Fruit fly (Drosophila melanogaster) whole organism, embryonic: ENCODE data around the gene CG5793.

ENCODE experiments used
- Abd-B ChIP-seq: fragments of 200-800 bp; sonication (Bioruptor generic); optimal IDR thresholded peaks from 2 replicates; lab custom pipeline; 2018; ENCODE audit warnings: missing biosample characterization, mild to moderate bottlenecking, missing genetic modification characterization, moderate library complexity
- B-H1 ChIP-seq: fragments of 200-800 bp; sonication (Bioruptor generic); IDR thresholded peaks from 3 replicates; pipeline ENCODE4 v1.3.6; 2022; ENCODE audit warnings: missing biosample characterization, missing genetic modification characterization
- B-H2 ChIP-seq: fragments of 200-800 bp; sonication (Bioruptor generic); optimal IDR thresholded peaks from 2 replicates; lab custom pipeline; 2018; ENCODE audit warnings: missing biosample characterization, mild to moderate bottlenecking, missing genetic modification characterization
- CG10274 ChIP-seq: fragments of 200-800 bp; sonication (Bioruptor generic); optimal IDR thresholded peaks from 3 replicates; lab custom pipeline; 2017; ENCODE audit warnings: missing biosample characterization, mild to moderate bottlenecking, missing genetic modification characterization
- CG10366 ChIP-seq: fragments of 200-800 bp; sonication (Bioruptor generic); IDR thresholded peaks from 2 replicates; pipeline ENCODE4 v1.3.6; 2022; ENCODE audit warnings: missing biosample characterization, missing genetic modification characterization
- CG11085 ChIP-seq: fragments of 200-800 bp; sonication (Bioruptor generic); IDR thresholded peaks from 2 replicates; pipeline ENCODE4 v1.3.6; 2022; ENCODE audit warnings: missing biosample characterization, missing genetic modification characterization
- CG11695 ChIP-seq: fragments of 200-800 bp; sonication (Bioruptor generic); IDR thresholded peaks from 3 replicates; pipeline ENCODE4 v1.3.6; 2022; ENCODE audit warnings: missing biosample characterization, missing genetic modification characterization
- CG12391 ChIP-seq: fragments of 200-800 bp; sonication (Bioruptor generic); optimal IDR thresholded peaks from 3 replicates; lab custom pipeline; 2018; ENCODE audit warnings: missing biosample characterization, mild to moderate bottlenecking, missing genetic modification characterization, moderate library complexity
- CG12659 ChIP-seq: fragments of 200-800 bp; sonication (Bioruptor generic); optimal IDR thresholded peaks from 3 replicates; lab custom pipeline; 2017; ENCODE audit warnings: mild to moderate bottlenecking, missing biosample characterization, missing genetic modification reagents, missing genetic modification characterization
- CG12769 ChIP-seq: fragments of 200-800 bp; sonication (Bioruptor generic); optimal IDR thresholded peaks from 2 replicates; lab custom pipeline; 2019; ENCODE audit warnings: missing biosample characterization, mild to moderate bottlenecking, missing genetic modification characterization, moderate library complexity
- CG14014 ChIP-seq: fragments of 200-800 bp; sonication (Bioruptor generic); IDR thresholded peaks from 2 replicates; pipeline ENCODE4 v1.3.6; 2022; ENCODE audit warnings: missing biosample characterization, missing genetic modification characterization
- CG15479 ChIP-seq: fragments of 200-800 bp; sonication (Bioruptor generic); optimal IDR thresholded peaks from 3 replicates; lab custom pipeline; 2019; ENCODE audit warnings: missing biosample characterization, mild to moderate bottlenecking, missing genetic modification characterization, moderate library complexity
- CG15601 ChIP-seq: fragments of 200-800 bp; sonication (Bioruptor generic); optimal IDR thresholded peaks from 3 replicates; lab custom pipeline; 2019; ENCODE audit warnings: missing biosample characterization, mild to moderate bottlenecking, missing genetic modification characterization, moderate library complexity
- CG18619 ChIP-seq: fragments of 200-800 bp; sonication (Bioruptor generic); optimal IDR thresholded peaks from 3 replicates; lab custom pipeline; 2017; ENCODE audit warnings: missing biosample characterization, mild to moderate bottlenecking, missing genetic modification characterization
- CG2889 ChIP-seq: fragments of 200-800 bp; sonication (Bioruptor generic); IDR thresholded peaks from 3 replicates; pipeline ENCODE4 v1.3.6; 2022; ENCODE audit warnings: missing biosample characterization, missing genetic modification characterization
- CG31365 ChIP-seq: fragments of 200-800 bp; sonication (Bioruptor generic); optimal IDR thresholded peaks from 2 replicates; lab custom pipeline; 2018; ENCODE audit warnings: missing biosample characterization, mild to moderate bottlenecking, missing genetic modification characterization
- CG33213 ChIP-seq: fragments of 200-800 bp; sonication (Bioruptor generic); optimal IDR thresholded peaks from 3 replicates; lab custom pipeline; 2016; ENCODE audit warnings: missing biosample characterization, missing genetic modification characterization
- CG6791 ChIP-seq: fragments of 200-800 bp; sonication (Bioruptor generic); IDR thresholded peaks from 3 replicates; pipeline ENCODE4 v1.3.6; 2022; ENCODE audit warnings: missing biosample characterization, missing genetic modification characterization; ENCODE audit not compliant: partially characterized antibody
- CG7556 ChIP-seq: fragments of 200-800 bp; sonication (Bioruptor generic); optimal IDR thresholded peaks from 2 replicates; lab custom pipeline; 2017; ENCODE audit warnings: missing biosample characterization, mild to moderate bottlenecking, missing genetic modification characterization
- CG7928 ChIP-seq: fragments of 200-800 bp; sonication (Bioruptor generic); optimal IDR thresholded peaks from 2 replicates; lab custom pipeline; 2017; ENCODE audit warnings: missing biosample characterization, mild to moderate bottlenecking, missing genetic modification characterization
- CG8359 ChIP-seq: fragments of 200-800 bp; sonication (Bioruptor generic); optimal IDR thresholded peaks from 2 replicates; lab custom pipeline; 2017; ENCODE audit warnings: missing biosample characterization, mild to moderate bottlenecking, missing genetic modification characterization, borderline replicate concordance
- CG8765 ChIP-seq: fragments of 200-800 bp; sonication (Bioruptor generic); IDR thresholded peaks from 2 replicates; pipeline ENCODE4 v1.3.6; 2022; ENCODE audit warnings: missing biosample characterization, missing genetic modification characterization
- Doc3 ChIP-seq: fragments of 200-800 bp; sonication (Bioruptor generic); IDR thresholded peaks from 3 replicates; pipeline ENCODE4 v1.3.6; 2022; ENCODE audit warnings: missing biosample characterization, missing genetic modification characterization; ENCODE audit not compliant: partially characterized antibody
- E2f2 ChIP-seq: fragments of 200-800 bp; sonication (Bioruptor generic); IDR thresholded peaks from 2 replicates; pipeline ENCODE4 v1.3.6; 2022; ENCODE audit warnings: missing biosample characterization, missing genetic modification characterization
- Elba2 ChIP-seq: fragments of 200-800 bp; sonication (Bioruptor generic); optimal IDR thresholded peaks from 3 replicates; lab custom pipeline; 2016; ENCODE audit warnings: missing biosample characterization, missing genetic modification characterization
- GATAe ChIP-seq: fragments of 200-800 bp; sonication (Bioruptor generic); conservative IDR thresholded peaks from 2 replicates; pipeline ENCODE4 v1.3.6; 2022; ENCODE audit warnings: missing biosample characterization, missing genetic modification characterization
- Neu2 ChIP-seq: fragments of 200-800 bp; sonication (Bioruptor generic); optimal IDR thresholded peaks from 3 replicates; lab custom pipeline; 2016; ENCODE audit warnings: missing biosample characterization, missing genetic modification characterization, borderline replicate concordance
- Optix ChIP-seq: fragments of 200-800 bp; sonication (Bioruptor generic); IDR thresholded peaks from 3 replicates; pipeline ENCODE4 v1.3.6; 2022; ENCODE audit warnings: missing biosample characterization, missing genetic modification characterization
- Pdp1 ChIP-seq, 2 experiments: fragments of 200-800 bp; sonication (Bioruptor generic); optimal IDR thresholded peaks; 3 replicates each; lab custom pipeline; 2016; ENCODE audit warnings: missing biosample characterization in 2 of 2, missing genetic modification characterization in 2 of 2, mild to moderate bottlenecking in 1 of 2, moderate library complexity in 1 of 2
- Poxn ChIP-seq: fragments of 200-800 bp; sonication (Bioruptor generic); IDR thresholded peaks from 2 replicates; pipeline ENCODE4 v1.3.6; 2022; ENCODE audit warnings: missing biosample characterization, missing genetic modification characterization
- aop ChIP-seq: fragments of 200-800 bp; sonication (Bioruptor generic); IDR thresholded peaks from 2 replicates; pipeline ENCODE4 v1.3.6; 2022; ENCODE audit warnings: missing biosample characterization, missing genetic modification characterization
- br ChIP-seq: fragments of >200 bp; optimal IDR thresholded peaks from 2 replicates; lab custom pipeline; 2017
- ewg ChIP-seq: fragments of 200-800 bp; sonication (Bioruptor generic); optimal IDR thresholded peaks from 3 replicates; lab custom pipeline; 2017; ENCODE audit warnings: mild to moderate bottlenecking, missing biosample characterization, missing genetic modification reagents, missing genetic modification characterization
- insv ChIP-seq, 2 experiments: fragments of 200-800 bp; sonication (Bioruptor generic); optimal IDR thresholded peaks; 3 replicates each; lab custom pipeline; 2016 to 2018; ENCODE audit warnings: missing biosample characterization in 2 of 2, missing genetic modification characterization in 2 of 2
- jumu ChIP-seq: fragments of 200-800 bp; sonication (Bioruptor generic); optimal IDR thresholded peaks from 3 replicates; lab custom pipeline; 2016; ENCODE audit warnings: missing biosample characterization, missing genetic modification characterization
- kay ChIP-seq: fragments of 200-800 bp; sonication (Bioruptor generic); optimal IDR thresholded peaks from 2 replicates; lab custom pipeline; 2016; ENCODE audit warnings: missing biosample characterization, missing genetic modification characterization
- kni ChIP-seq: fragments of 200-800 bp; sonication (Bioruptor generic); optimal IDR thresholded peaks from 3 replicates; lab custom pipeline; 2017; ENCODE audit warnings: mild to moderate bottlenecking, missing biosample characterization, missing genetic modification reagents, missing genetic modification characterization
- nau ChIP-seq: fragments of 200-800 bp; sonication (Bioruptor generic); optimal IDR thresholded peaks from 3 replicates; lab custom pipeline; 2017; ENCODE audit warnings: missing biosample characterization, mild to moderate bottlenecking, missing genetic modification characterization, missing genetic modification reagents
- nmo ChIP-seq: fragments of 200-800 bp; sonication (Bioruptor generic); optimal IDR thresholded peaks from 2 replicates; lab custom pipeline; 2018; ENCODE audit warnings: missing biosample characterization, mild to moderate bottlenecking, missing genetic modification characterization, moderate library complexity
- odd ChIP-seq: fragments of 200-800 bp; sonication (Bioruptor generic); optimal IDR thresholded peaks from 2 replicates; lab custom pipeline; 2017; ENCODE audit warnings: missing biosample characterization, mild to moderate bottlenecking, missing genetic modification characterization
- phol ChIP-seq: fragments of 200-800 bp; sonication (Bioruptor generic); optimal IDR thresholded peaks from 3 replicates; lab custom pipeline; 2018; ENCODE audit warnings: missing biosample characterization, mild to moderate bottlenecking, missing genetic modification characterization, moderate library complexity
- prd ChIP-seq, 3 experiments: fragments of >200 bp in 2 of 3; fragments of 200-800 bp in 1 of 3; sonication (Bioruptor generic) in 1 of 3; optimal IDR thresholded peaks in 2 of 3; IDR thresholded peaks in 1 of 3; 2 replicates in 2 of 3; 3 replicates in 1 of 3; pipeline versions ENCODE4 v1.3.6 to Lab custom; 2017 to 2022; ENCODE audit warnings: missing biosample characterization in 1 of 3, missing genetic modification characterization in 1 of 3
- salm ChIP-seq: fragments of 200-800 bp; sonication (Bioruptor generic); optimal IDR thresholded peaks from 2 replicates; lab custom pipeline; 2018; ENCODE audit warnings: missing biosample characterization, mild to moderate bottlenecking, missing genetic modification characterization
- sim ChIP-seq: fragments of 200-800 bp; sonication (Bioruptor generic); IDR thresholded peaks from 2 replicates; pipeline ENCODE4 v1.3.6; 2022; ENCODE audit warnings: missing biosample characterization, missing genetic modification characterization
- sug ChIP-seq: fragments of 200-800 bp; optimal IDR thresholded peaks from 2 replicates; lab custom pipeline; 2019; ENCODE audit warnings: missing biosample characterization, mild to moderate bottlenecking, missing genetic modification characterization, moderate library complexity
- yki ChIP-seq: fragments of >200 bp; optimal IDR thresholded peaks from 3 replicates; lab custom pipeline; 2018
- zen ChIP-seq: fragments of 200-800 bp; sonication (Bioruptor generic); optimal IDR thresholded peaks from 3 replicates; lab custom pipeline; 2018; ENCODE audit warnings: missing biosample characterization, mild to moderate bottlenecking, missing genetic modification characterization, moderate library complexity

Gene CG5793

DNA sequence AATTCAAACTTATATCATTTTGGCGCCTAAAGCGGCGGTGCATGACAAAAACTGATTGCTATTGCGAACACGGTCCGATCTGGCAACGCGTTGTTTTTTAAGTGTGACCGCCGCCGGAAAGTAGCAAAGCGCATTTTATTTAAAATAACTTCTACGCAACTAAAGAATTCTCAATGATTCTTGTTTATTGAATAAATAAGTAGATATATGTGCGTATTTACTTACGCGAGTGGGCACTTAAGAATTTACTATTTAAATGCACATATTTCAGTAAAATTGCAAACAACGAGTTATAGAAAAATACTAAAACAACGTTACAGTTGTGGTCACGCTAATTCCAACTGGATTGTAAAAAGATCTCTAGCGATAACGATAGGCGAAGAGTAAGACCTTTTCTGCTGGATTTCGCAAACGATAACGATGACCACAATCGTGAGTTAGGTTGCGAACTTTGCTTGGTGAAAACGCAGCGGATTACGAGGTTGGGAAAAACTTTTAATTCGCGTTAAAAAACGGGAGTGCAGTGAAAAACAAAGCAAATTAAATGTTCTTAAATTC, 28.6 kb downstream of the CG5793 start (continued):
- TF ChIP-seq CG18619 (GFP tag; lab: Kevin White, UChicago): no peak
- TF ChIP-seq zen (tag; lab: Kevin White, UChicago): no peak
- no peak for TF ChIP-seq CG8765
- peak; percentile 62 for TF ChIP-seq nmo (GFP tag; lab: Kevin White, UChicago)
- TF ChIP-seq CG12769 (tag; lab: Kevin White, UChicago): no peak
- TF ChIP-seq GATAe (GFP tag; lab: Robert Waterston, UW): no peak
- TF ChIP-seq odd (GFP tag; lab: Kevin White, UChicago): no peak
- no peak for TF ChIP-seq kay (GFP tag; lab: Kevin White, UChicago)

DNA sequence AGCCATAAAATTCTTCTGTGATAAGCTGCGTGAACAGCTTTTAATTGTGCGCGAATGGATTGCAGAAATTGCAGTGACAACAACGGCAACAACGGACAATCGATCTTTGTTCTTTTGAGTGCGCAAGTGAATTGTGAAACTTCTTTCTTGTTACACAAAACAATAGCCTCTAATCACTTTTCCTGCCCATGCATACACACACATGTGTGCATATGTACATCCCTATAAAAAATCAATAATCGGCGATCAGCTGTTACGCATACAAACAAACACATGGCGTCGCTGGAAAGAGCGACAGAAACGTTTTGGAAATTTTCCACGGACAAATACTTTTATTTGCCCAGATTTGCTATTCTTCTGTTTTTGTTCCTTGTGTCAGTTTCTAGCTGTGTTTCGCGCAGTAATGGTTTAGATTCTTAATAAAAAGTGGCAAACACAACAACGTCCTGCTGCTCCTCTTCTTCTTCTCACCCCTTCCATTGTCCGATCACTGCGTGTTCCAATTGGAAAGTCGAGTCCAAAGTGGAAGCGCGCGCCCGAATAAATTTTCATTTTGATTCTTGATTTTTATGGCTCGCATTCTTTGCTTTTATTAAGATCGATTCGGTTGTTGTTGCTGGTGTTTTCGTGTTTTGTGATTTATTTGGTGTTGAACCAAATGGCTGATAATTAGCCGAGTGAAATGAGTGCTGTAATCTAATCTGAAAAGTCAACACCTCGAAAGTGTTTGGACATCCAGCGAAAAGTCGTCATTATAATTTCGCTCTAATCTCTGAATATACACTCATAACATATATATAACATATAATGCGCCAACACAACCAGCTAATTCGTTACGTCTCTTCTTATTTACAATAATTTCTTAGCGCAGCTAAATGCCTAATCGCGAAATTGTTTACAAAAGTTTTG, 29.5 kb downstream of the CG5793 start:
- TF ChIP-seq Pdp1 (GFP tag; optimal IDR thresholded peaks at IDR 0.05; lab: Kevin White, UChicago): peak in 1 of 2 experiments; percentile 45
- no peak for TF ChIP-seq CG14014 (GFP tag; lab: Robert Waterston, UW)
- TF ChIP-seq CG12391: no peak
- TF ChIP-seq kni (GFP tag; lab: Kevin White, UChicago): peak; percentile 60
- TF ChIP-seq nau (GFP tag; lab: Kevin White, UChicago): peak; percentile 2
- no peak for TF ChIP-seq prd (optimal IDR thresholded peaks at IDR 0.05; lab: Kevin White, UChicago)
- no peak for TF ChIP-seq prd (GFP tag; IDR thresholded peaks at IDR 0.05; lab: Robert Waterston, UW)
- TF ChIP-seq CG11085 (GFP tag; lab: Robert Waterston, UW): no peak
- no peak for TF ChIP-seq Abd-B (GFP tag; lab: Kevin White, UChicago)
- TF ChIP-seq CG15601 (tag; lab: Kevin White, UChicago): no peak
- peak; percentile 49 for TF ChIP-seq phol (tag; lab: Kevin White, UChicago)
- TF ChIP-seq Poxn: no peak
- no peak for TF ChIP-seq CG11695 (GFP tag; lab: Robert Waterston, UW)
- TF ChIP-seq ewg: no peak
- TF ChIP-seq Doc3 (GFP tag; lab: Robert Waterston, UW): no peak
- TF ChIP-seq CG8359: no peak
- no peak for TF ChIP-seq CG33213
- TF ChIP-seq CG2889 (GFP tag; lab: Robert Waterston, UW): no peak
- no peak for TF ChIP-seq CG31365 (tag; lab: Kevin White, UChicago)
- TF ChIP-seq CG15479 (GFP tag; lab: Kevin White, UChicago): peak; percentile 28
- TF ChIP-seq E2f2 (GFP tag; lab: Robert Waterston, UW): no peak
- TF ChIP-seq B-H2: no peak
- no peak for TF ChIP-seq br (lab: Kevin White, UChicago)
- no peak for TF ChIP-seq B-H1 (GFP tag; lab: Robert Waterston, UW)
- no peak for TF ChIP-seq CG10274
- no peak for TF ChIP-seq sim (GFP tag; lab: Robert Waterston, UW)
- no peak for TF ChIP-seq salm (tag; lab: Kevin White, UChicago)
- TF ChIP-seq CG12659: no peak
- TF ChIP-seq jumu (GFP tag; lab: Kevin White, UChicago): no peak
- no peak for TF ChIP-seq CG7556 (GFP tag; lab: Kevin White, UChicago)
- TF ChIP-seq Neu2 (GFP tag; lab: Kevin White, UChicago): no peak
- peak; percentile 29 for TF ChIP-seq sug (tag; lab: Kevin White, UChicago)
- TF ChIP-seq aop (GFP tag; lab: Robert Waterston, UW): no peak
- peak in 1 of 2 experiments; percentile 82 for TF ChIP-seq insv (GFP tag; optimal IDR thresholded peaks at IDR 0.05; lab: Kevin White, UChicago)
- TF ChIP-seq CG7928: no peak
- TF ChIP-seq Elba2 (GFP tag; lab: Kevin White, UChicago): peak; percentile 93
- no peak for TF ChIP-seq CG6791 (GFP tag; lab: Robert Waterston, UW)
- no peak for TF ChIP-seq CG10366 (GFP tag; lab: Robert Waterston, UW)
- no peak for TF ChIP-seq yki
- TF ChIP-seq Optix (GFP tag; lab: Robert Waterston, UW): no peak
